Worm (Caenorhabditis elegans) whole organism, dauer: ENCODE measurements around the gene F31E9.6.

Experiments used
- unc-62 ChIP-seq: sonication (generic microtip); optimal IDR thresholded peaks from 2 replicates; lab custom pipeline; 2017; ENCODE audit warnings: missing biosample characterization, missing genetic modification reagents, missing genetic modification characterization

Gene F31E9.6

ce11 chrV:17315063-17315462 lies at the start of gene F31E9.6:
F31E9.6 (minus strand) TSS chrV:17315153.
- no peak for TF ChIP-seq unc-62 (GFP tag; lab: Kevin White, UChicago)

DNA sequence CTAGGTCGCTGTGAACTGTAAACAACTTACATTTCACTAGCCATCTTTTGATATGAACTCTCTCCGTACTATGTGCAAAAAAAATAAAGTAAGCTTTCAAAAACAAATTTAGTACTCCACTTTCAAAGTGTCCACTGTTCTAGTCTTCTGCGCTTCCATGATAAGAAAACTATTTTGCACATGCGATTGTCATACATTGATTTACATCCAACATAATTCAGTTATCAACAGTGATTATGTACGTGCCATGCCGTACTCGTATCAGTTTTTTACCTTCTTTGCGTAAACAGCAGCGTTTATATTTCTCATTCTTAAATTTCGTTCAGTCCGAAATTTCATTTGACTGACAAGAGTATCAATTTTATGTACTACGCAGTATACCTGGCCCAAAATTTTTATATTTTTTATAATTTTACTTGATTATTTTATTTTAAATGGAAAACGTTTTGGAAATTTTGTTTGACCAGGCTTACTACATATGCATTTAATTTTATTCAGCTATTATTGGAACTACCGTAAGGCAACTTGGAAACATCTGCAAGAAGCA lies 37.9 kb upstream of the F31E9.6 start, which contains the start of the genes fbxa-134 and F47H4.2:
fbxa-134 (minus strand) TSS at position 44 of the 547 bp plus-strand sequence.
F47H4.2 (plus strand) TSS at position 497 of the 547 bp plus-strand sequence.
- TF ChIP-seq unc-62 (GFP tag; lab: Kevin White, UChicago) = no peak

DNA sequence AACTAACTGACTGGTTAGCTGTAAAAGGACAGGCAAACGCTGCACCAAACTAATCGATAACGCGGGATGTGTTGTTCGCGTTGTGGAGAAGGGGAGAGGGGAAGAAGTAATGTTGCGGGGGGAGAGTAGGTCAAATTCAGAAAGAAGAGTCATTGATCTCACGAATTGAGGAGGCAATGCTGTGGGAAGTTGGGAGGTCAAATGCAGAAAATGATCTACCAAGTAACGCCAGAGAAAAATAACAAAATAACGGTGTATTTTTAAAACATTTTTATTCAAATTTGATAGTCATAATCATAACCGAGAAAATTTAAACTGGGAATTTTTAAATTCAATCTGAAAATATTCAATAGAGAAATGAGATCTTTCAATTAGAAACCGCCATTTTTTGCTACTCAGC lies 35.1 kb upstream of the F31E9.6 start, which contains the start of gene lsy-27:
lsy-27 (minus strand) TSS at position 101 of the 400 bp plus-strand sequence.
- no peak for TF ChIP-seq unc-62 (GFP tag; lab: Kevin White, UChicago)

- TF ChIP-seq unc-62 (GFP tag; lab: Kevin White, UChicago) = no peak
These were observed 32.6 kb upstream of the F31E9.6 start, which contains the start of gene skr-5 for ce11 chrV:17347602-17348001. skr-5 (plus strand) TSS chrV:17347902.

ce11 chrV:17344876-17345275 lies 29.9 kb upstream of the F31E9.6 start, which contains the start of the genes fbxa-188 and fbxa-189:
fbxa-188 (minus strand) TSS chrV:17344926.
fbxa-189 (plus strand) TSS chrV:17345214.
- no peak for TF ChIP-seq unc-62 (GFP tag; lab: Kevin White, UChicago)

ce11 chrV:17339349-17339748 lies 24.4 kb upstream of the F31E9.6 start:
- TF ChIP-seq unc-62 (GFP tag; lab: Kevin White, UChicago) = no peak

DNA sequence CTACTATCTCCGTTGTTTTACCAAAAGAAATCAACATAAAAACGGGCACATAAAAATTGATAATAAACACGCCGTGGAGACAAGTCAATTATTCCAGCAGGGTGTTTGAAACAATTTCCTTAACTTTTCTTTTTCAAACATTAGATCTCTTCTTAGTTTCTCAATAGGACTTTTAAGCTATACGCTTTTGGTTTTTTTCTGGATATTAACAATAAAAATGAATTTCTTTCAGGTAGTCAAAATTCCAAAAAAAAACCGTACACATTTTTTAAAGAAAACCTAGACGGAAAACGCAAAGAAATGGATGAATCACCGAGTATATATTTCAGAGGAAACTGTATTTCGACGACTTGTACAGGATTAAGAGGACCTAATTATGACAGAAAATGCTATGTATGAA lies 16.4 kb upstream of the F31E9.6 start, which contains the start of gene fbxa-185:
fbxa-185 (plus strand) TSS at position 301 of the 400 bp plus-strand sequence.
- TF ChIP-seq unc-62 (GFP tag; lab: Kevin White, UChicago) = no peak

- TF ChIP-seq unc-62 (GFP tag; lab: Kevin White, UChicago) = no peak
These were observed 13.5 kb upstream of the F31E9.6 start, which contains the start of gene srg-44 for ce11 chrV:17328497-17328896. srg-44 (plus strand) TSS chrV:17328797.

DNA sequence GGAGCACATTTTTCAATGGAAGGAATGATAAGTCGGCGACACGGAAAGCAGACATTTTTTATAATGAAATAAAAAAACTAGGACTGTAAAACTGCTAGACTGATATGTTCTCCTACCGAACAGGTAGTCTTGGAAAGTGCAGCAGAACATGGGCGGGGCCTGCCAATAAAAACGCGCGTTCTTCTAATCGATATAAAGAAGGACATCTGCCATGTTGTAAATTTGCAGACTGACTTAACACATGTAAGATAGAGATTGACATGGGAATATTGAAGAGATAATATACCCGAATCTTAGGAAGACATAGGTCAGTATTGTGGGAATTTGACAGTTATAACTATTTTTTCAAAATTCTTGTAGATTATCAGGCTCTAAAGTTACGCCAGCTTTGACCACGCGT lies 12.9 kb upstream of the F31E9.6 start, which contains the start of gene sdz-16:
sdz-16 (minus strand) TSS at position 101 of the 400 bp plus-strand sequence.
- no peak for TF ChIP-seq unc-62 (GFP tag; lab: Kevin White, UChicago)

DNA sequence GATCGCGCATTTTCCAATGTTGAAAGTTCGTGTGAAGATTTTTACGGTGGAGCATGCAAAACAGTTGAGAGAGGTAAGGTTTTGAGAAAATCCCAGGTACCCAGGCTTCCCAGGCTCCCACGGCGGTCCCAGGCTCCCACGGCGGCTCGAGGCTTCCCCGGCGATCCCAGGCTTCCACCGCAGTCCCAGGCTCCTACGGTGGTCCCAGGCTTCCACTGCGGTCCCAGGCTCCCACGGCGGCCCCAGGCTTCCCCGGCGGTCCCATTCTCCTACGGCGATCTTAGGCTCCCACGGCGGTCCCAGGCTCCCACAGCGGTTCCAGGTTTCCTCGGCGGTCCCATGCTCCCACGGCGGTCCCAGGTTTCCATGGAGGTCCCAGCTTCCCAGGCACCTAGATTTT lies 8.9 kb upstream of the F31E9.6 start:
- no peak for TF ChIP-seq unc-62 (GFP tag; lab: Kevin White, UChicago)

- no peak for TF ChIP-seq unc-62 (GFP tag; lab: Kevin White, UChicago)
These were observed 7.5 kb upstream of the F31E9.6 start, which contains the start of gene F31E9.3 for ce11 chrV:17322397-17322909. F31E9.3 (plus strand) TSS chrV:17322590.

DNA sequence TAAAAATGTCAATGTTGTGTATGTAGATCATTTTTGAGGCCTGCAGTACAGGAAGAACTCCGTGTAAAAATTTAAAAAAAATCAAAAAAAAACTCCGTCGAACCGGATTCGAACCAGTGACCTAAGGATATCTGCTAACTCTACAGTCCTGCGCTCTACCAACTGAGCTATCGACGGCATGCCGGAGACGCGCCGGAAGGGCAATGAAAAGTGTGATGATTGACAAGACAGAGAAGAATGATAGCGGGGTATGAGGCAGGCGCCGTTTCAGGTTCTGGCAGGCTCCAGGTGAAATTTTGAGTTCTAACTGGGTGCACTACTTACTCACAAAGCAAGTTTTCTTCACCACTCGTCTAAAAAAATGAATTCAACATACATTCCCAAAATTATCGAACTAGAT lies 2.8 kb upstream of the F31E9.6 start, which contains the start of gene srz-58:
srz-58 (plus strand) TSS at position 362 of the 400 bp plus-strand sequence.
- TF ChIP-seq unc-62 (GFP tag; lab: Kevin White, UChicago) = no peak

DNA sequence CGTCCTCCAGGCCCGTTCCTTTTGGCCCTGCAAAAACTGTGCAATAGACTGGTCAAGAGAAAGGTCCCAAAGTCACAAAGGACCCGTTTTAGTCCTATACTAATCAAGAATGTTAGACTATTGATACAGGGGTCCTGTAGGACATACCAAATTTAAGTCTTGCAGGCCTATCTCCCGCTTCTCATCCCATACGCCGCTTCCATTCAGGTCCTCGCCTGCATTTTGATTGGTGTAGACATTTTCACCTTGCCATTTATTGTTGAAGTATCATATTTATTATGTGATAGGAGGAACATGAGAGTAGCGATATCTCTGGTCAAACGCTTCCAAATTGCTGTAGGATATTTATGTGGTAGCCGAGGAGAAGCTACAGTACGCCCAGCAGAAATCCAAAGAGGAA lies 2.3 kb upstream of the F31E9.6 start:
- no peak for TF ChIP-seq unc-62 (GFP tag; lab: Kevin White, UChicago)

ce11 chrV:17312386-17312785 lies 2.6 kb downstream of the F31E9.6 start, which contains the start of gene Y61B8B.3:
Y61B8B.3 (minus strand) TSS chrV:17312486.
- no peak for TF ChIP-seq unc-62 (GFP tag; lab: Kevin White, UChicago)

- TF ChIP-seq unc-62 (GFP tag; lab: Kevin White, UChicago) = no peak
These were observed 7.0 kb downstream of the F31E9.6 start for ce11 chrV:17307926-17308325.

DNA sequence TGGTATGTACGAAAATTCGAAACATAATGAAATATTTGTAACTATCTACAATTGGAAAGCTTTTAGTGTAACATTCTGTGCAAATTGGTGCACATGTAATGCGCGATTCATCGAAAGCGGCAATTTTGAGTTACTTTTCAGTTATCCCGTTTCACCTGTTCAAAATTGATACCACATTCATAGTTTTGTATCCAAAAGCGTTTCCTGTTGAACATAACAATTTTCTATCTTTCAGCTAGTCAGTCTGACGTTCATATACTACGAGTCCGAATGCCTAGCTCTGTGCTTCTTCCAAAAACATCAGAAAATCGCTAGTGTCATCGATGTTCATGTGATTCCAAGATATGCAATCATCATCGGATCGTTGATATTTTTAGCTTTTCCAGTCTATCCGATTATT lies 11.6 kb downstream of the F31E9.6 start:
- no peak for TF ChIP-seq unc-62 (GFP tag; lab: Kevin White, UChicago)
